Fruit fly (Drosophila melanogaster): ENCODE data around the gene CG7968.
A peak's percentile ranks its signal among the peaks of the same experiment; 100 is the strongest.

CG7968 gene

DNA sequence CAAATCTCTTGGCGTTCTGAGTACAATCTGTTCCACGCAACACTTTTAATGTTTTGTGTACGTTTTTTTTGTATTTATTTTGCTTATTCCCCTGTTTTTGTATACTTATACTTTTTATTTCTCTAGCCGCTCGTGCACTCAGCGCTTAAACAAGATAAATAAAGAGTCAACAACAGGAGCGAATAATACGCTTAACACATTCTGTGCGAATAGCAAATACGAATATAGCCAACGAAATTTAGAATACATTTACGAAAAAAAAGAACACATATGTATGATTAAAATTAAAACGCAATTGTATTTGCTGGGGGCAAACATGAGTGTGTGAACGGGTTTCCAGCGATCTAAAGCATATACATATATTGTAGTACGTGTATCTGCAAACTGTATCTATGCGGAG, 32.7 kb downstream of the CG7968 start (continued):
- TF ChIP-seq Mad (GFP tag; optimal IDR thresholded peaks at IDR 0.05) (no peak), CG7786 (GFP tag; optimal IDR thresholded peaks at IDR 0.05) (peak; percentile 24), dpn (GFP tag; optimal IDR thresholded peaks at IDR 0.05) (no peak), CG12391 (tag; optimal IDR thresholded peaks at IDR 0.05) (no peak), lbe (GFP tag; optimal IDR thresholded peaks at IDR 0.05) (peak; percentile 74), eve (GFP tag; optimal IDR thresholded peaks at IDR 0.05) (no peak), esg (GFP tag; conservative IDR thresholded peaks at IDR 0.05) (no peak), Rfx (GFP tag; IDR thresholded peaks at IDR 0.05) (peak; percentile 34; the same call in 1 of the 2 replicates), B-H2 (GFP tag; optimal IDR thresholded peaks at IDR 0.05) (peak; percentile 54), CG3847 (GFP tag; IDR thresholded peaks at IDR 0.05) (0 out of 2 replicates have a peak, but pooled peaks have one; percentile 14), kni (GFP tag; optimal IDR thresholded peaks at IDR 0.05) (no peak), CG9932 (GFP tag; IDR thresholded peaks at IDR 0.05) (0 out of 2 replicates have a peak, but pooled peaks have one; percentile 34), emc (GFP tag; optimal IDR thresholded peaks at IDR 0.05) (no peak), chinmo (GFP tag; IDR thresholded peaks at IDR 0.05; ENCODE audit: partially characterized antibody) (0 out of 4 replicates have a peak, but pooled peaks have one; percentile 24), CG12219 (GFP tag; optimal IDR thresholded peaks at IDR 0.05) (no peak), slp2 (GFP tag; optimal IDR thresholded peaks at IDR 0.05) (no peak), fd3F (GFP tag; optimal IDR thresholded peaks at IDR 0.05) (peak; percentile 52), chif (GFP tag; optimal IDR thresholded peaks at IDR 0.05) (no peak), CkIIα-i1 (GFP tag; IDR thresholded peaks at IDR 0.05) (no peak), mirr (GFP tag; optimal IDR thresholded peaks at IDR 0.05) (peak; percentile 0), CG17612 (GFP tag; IDR thresholded peaks at IDR 0.05) (no peak), NC2β (GFP tag; optimal IDR thresholded peaks at IDR 0.05) (no peak), CG7928 (GFP tag; optimal IDR thresholded peaks at IDR 0.05) (no peak), MBD-R2 (GFP tag; IDR thresholded peaks at IDR 0.05) (no peak), Atf3 (GFP tag; optimal IDR thresholded peaks at IDR 0.05) (no peak), CG6854 (GFP tag; optimal IDR thresholded peaks at IDR 0.05) (no peak), CG14710 (tag; optimal IDR thresholded peaks at IDR 0.05) (no peak), CG10959 (GFP tag; IDR thresholded peaks at IDR 0.05) (no peak), grau (tag; optimal IDR thresholded peaks at IDR 0.05) (peak; percentile 6), CG7372 (GFP tag; IDR thresholded peaks at IDR 0.05) (no peak), CG13624 (GFP tag; optimal IDR thresholded peaks at IDR 0.05) (peak; percentile 8), CG13894 (tag; optimal IDR thresholded peaks at IDR 0.05) (peak; percentile 28), Fer1 (GFP tag; optimal IDR thresholded peaks at IDR 0.05) (peak; percentile 27), CG17829 (tag; optimal IDR thresholded peaks at IDR 0.05) (no peak), CG15269 (tag; optimal IDR thresholded peaks at IDR 0.05) (no peak), tio (GFP tag; optimal IDR thresholded peaks at IDR 0.05) (no peak), schlank (tag; optimal IDR thresholded peaks at IDR 0.05) (peak; percentile 44), sug (tag; optimal IDR thresholded peaks at IDR 0.05) (peak; percentile 24), CG2120 (GFP tag; optimal IDR thresholded peaks at IDR 0.05) (peak; percentile 72), Kr (GFP tag; optimal IDR thresholded peaks at IDR 0.05) (no peak), CG12299 (tag; optimal IDR thresholded peaks at IDR 0.05) (no peak), NK7.1 (GFP tag; optimal IDR thresholded peaks at IDR 0.05) (no peak), CG10543 (GFP tag; optimal IDR thresholded peaks at IDR 0.05) (peak; percentile 68), MTF-1 (GFP tag; optimal IDR thresholded peaks at IDR 0.05; ENCODE audit: borderline replicate concordance) (no peak), bowl (GFP tag; IDR thresholded peaks at IDR 0.05) (no peak), CG3407 (GFP tag; optimal IDR thresholded peaks at IDR 0.05) (no peak), Neu2 (GFP tag; optimal IDR thresholded peaks at IDR 0.05; ENCODE audit: borderline replicate concordance) (no peak), gro (GFP tag; optimal IDR thresholded peaks at IDR 0.05) (peak; percentile 55), trh (GFP tag; optimal IDR thresholded peaks at IDR 0.05) (no peak), nau (GFP tag; optimal IDR thresholded peaks at IDR 0.05) (no peak), Sry-δ (GFP tag; optimal IDR thresholded peaks at IDR 0.05) (no peak)
